Worm (Caenorhabditis elegans): Measurements from ENCODE around the gene R08A2.2.

DNA sequence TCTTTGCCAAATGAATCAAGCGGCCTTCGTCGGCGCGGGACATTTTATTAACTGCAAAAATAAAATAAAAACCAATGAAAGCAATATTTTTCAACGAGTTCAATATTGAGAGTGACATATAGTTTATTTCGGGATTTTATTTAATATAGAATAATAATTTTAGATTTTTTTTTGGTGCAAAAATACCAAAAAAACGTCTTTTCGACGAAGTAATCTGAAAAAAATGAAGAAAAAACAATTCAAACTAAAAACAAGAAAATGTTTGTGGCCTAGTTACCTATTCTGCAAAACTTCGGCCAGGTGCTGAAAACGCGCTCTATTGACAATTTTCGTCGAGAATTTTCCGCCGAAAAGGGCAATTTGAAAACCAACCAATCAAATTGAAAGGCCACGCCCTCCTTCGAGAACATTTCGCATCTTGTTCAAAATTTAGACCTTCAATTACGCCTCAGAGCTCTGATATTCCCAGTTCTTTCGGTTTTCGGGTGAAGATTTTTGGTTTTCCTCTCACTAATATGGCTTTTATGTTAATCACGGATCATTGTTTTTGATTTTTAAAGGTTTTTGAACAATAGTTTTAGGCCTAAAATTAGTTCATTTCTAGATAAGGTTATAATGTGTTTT lies 30.0 kb downstream of the R08A2.2 start, which contains the start of gene C47E8.4:
- no peak for TF ChIP-seq elt-3 (tag; optimal IDR thresholded peaks at IDR 0.05)
- TF ChIP-seq unc-39 (tag; optimal IDR thresholded peaks at IDR 0.05), result no peak
- peak; percentile 83 for TF ChIP-seq nhr-77 (tag; optimal IDR thresholded peaks at IDR 0.05)
- peak; percentile 93 for TF ChIP-seq skn-1 (tag; optimal IDR thresholded peaks at IDR 0.05)
- no peak for TF ChIP-seq nhr-11 (tag; optimal IDR thresholded peaks at IDR 0.05)
- peak; percentile 91; the same call in 1 of the 2 replicates for TF ChIP-seq ztf-1 (GFP tag; conservative IDR thresholded peaks at IDR 0.05)
- peak; percentile 98 for TF ChIP-seq ztf-4 (tag; optimal IDR thresholded peaks at IDR 0.05)
- TF ChIP-seq unc-62 (GFP tag; optimal IDR thresholded peaks at IDR 0.05), result peak; percentile 83
- no peak for TF ChIP-seq elt-1 (tag; optimal IDR thresholded peaks at IDR 0.05)
- TF ChIP-seq egl-27 (tag; optimal IDR thresholded peaks at IDR 0.05), result peak; percentile 95
- TF ChIP-seq Y55F3AM.14 (GFP tag; optimal IDR thresholded peaks at IDR 0.05), result peak; percentile 94
- peak; percentile 98 for TF ChIP-seq F13H6.1 (tag; optimal IDR thresholded peaks at IDR 0.05)

All from whole organism, L2 larva.